Worm (Caenorhabditis elegans): ENCODE results near the gene F56B3.6.

Gene F56B3.6

ce11 chrIV:804802-805201 lies 16.9 kb downstream of the F56B3.6 start, which contains the start of gene Y55F3BL.4:
Y55F3BL.4 (plus strand) TSS chrIV:805102.
- TF ChIP-seq Y53G8AR.9 (GFP tag; conservative IDR thresholded peaks at IDR 0.05) (no peak), ceh-40 (GFP tag; IDR thresholded peaks at IDR 0.05) (no peak), rcor-1 (GFP tag; IDR thresholded peaks at IDR 0.05) (no peak), C06A6.2 (GFP tag; conservative IDR thresholded peaks at IDR 0.05) (no peak), ztf-3 (GFP tag; optimal IDR thresholded peaks at IDR 0.05) (no peak), cebp-2 (GFP tag; IDR thresholded peaks at IDR 0.05) (no peak)

ce11 chrIV:805693-806092 lies 17.8 kb downstream of the F56B3.6 start:
- no peak for TF ChIP-seq madf-6 (GFP tag; IDR thresholded peaks at IDR 0.05)
- TF ChIP-seq ztf-28 (GFP tag; IDR thresholded peaks at IDR 0.05), result no peak
- no peak for TF ChIP-seq F39B2.1 (GFP tag; IDR thresholded peaks at IDR 0.05)
- TF ChIP-seq ztf-25 (GFP tag; IDR thresholded peaks at IDR 0.05), result no peak
- TF ChIP-seq madf-3 (GFP tag; IDR thresholded peaks at IDR 0.05), result no peak
- TF ChIP-seq Y53G8AR.9 (GFP tag; conservative IDR thresholded peaks at IDR 0.05), result no peak
- TF ChIP-seq tbx-9 (tag; optimal IDR thresholded peaks at IDR 0.05; ENCODE audit: borderline replicate concordance), result no peak
- TF ChIP-seq F22D6.2 (tag; optimal IDR thresholded peaks at IDR 0.05), result no peak
- no peak for TF ChIP-seq ekl-4 (GFP tag; IDR thresholded peaks at IDR 0.05)
- no peak for TF ChIP-seq F57C9.4 (tag; optimal IDR thresholded peaks at IDR 0.05)
- TF ChIP-seq hlh-26 (GFP tag; conservative IDR thresholded peaks at IDR 0.05), result no peak
- no peak for TF ChIP-seq nfya-2 (GFP tag; IDR thresholded peaks at IDR 0.05)
- no peak for TF ChIP-seq snpc-3.4 (tag; optimal IDR thresholded peaks at IDR 0.05)
- TF ChIP-seq Y95B8A.8 (GFP tag; IDR thresholded peaks at IDR 0.05), result no peak

- TF ChIP-seq mes-4 (tag; optimal IDR thresholded peaks at IDR 0.05), result no peak
- TF ChIP-seq let-526 (GFP tag; IDR thresholded peaks at IDR 0.05), result no peak
- TF ChIP-seq atf-7 (tag; optimal IDR thresholded peaks at IDR 0.05), result no peak
- TF ChIP-seq cebp-1 (GFP tag; IDR thresholded peaks at IDR 0.05), result no peak
- TF ChIP-seq cebp-1 (tag; optimal IDR thresholded peaks at IDR 0.05), result peak; percentile 18
- no peak for TF ChIP-seq Y79H2A.3 (GFP tag; conservative IDR thresholded peaks at IDR 0.05)
- peak; percentile 23; the same call in 1 of the 2 replicates for TF ChIP-seq F33H1.4 (GFP tag; IDR thresholded peaks at IDR 0.05)
- no peak for TF ChIP-seq nhr-27 (tag; optimal IDR thresholded peaks at IDR 0.05)
- no peak for TF ChIP-seq bed-1 (GFP tag; IDR thresholded peaks at IDR 0.05)
- TF ChIP-seq snpc-3.4 (tag; optimal IDR thresholded peaks at IDR 0.05), result no peak
- no peak for TF ChIP-seq F22D6.2 (tag; optimal IDR thresholded peaks at IDR 0.05)
- TF ChIP-seq snpc-4 (GFP tag; optimal IDR thresholded peaks at IDR 0.05), result no peak
- TF ChIP-seq snpc-4 (tag; optimal IDR thresholded peaks at IDR 0.05), result no peak
- TF ChIP-seq lir-1 (GFP tag; conservative IDR thresholded peaks at IDR 0.05), result no peak
- TF ChIP-seq nhr-80 (tag; optimal IDR thresholded peaks at IDR 0.05), result no peak
- TF ChIP-seq dpff-1 (tag; optimal IDR thresholded peaks at IDR 0.05), result no peak
- TF ChIP-seq tbx-9 (tag; optimal IDR thresholded peaks at IDR 0.05; ENCODE audit: borderline replicate concordance), result no peak
- no peak for TF ChIP-seq F10E7.11 (tag; optimal IDR thresholded peaks at IDR 0.05)
- no peak for TF ChIP-seq attf-5 (GFP tag; optimal IDR thresholded peaks at IDR 0.05)
- no peak for TF ChIP-seq attf-6 (GFP tag; IDR thresholded peaks at IDR 0.05)
- no peak for TF ChIP-seq ceh-58 (GFP tag; IDR thresholded peaks at IDR 0.05)
- TF ChIP-seq ama-1 (optimal IDR thresholded peaks at IDR 0.05), result no peak
- no peak for TF ChIP-seq ama-1 (GFP tag; optimal IDR thresholded peaks at IDR 0.05)
- peak; percentile 5 for TF ChIP-seq tbp1 (GFP tag; optimal IDR thresholded peaks at IDR 0.05)
- no peak for TF ChIP-seq F37B4.10 (GFP tag; IDR thresholded peaks at IDR 0.05)
- no peak for TF ChIP-seq F57A8.1 (GFP tag; optimal IDR thresholded peaks at IDR 0.05)
- no peak for TF ChIP-seq ceh-91 (GFP tag; IDR thresholded peaks at IDR 0.05)
- TF ChIP-seq ceh-79 (tag; optimal IDR thresholded peaks at IDR 0.05), result no peak
- no peak for TF ChIP-seq C06A6.2 (GFP tag; conservative IDR thresholded peaks at IDR 0.05)
- TF ChIP-seq efl-1 (GFP tag; optimal IDR thresholded peaks at IDR 0.05), result peak; percentile 28
- no peak for TF ChIP-seq dpl-1 (GFP tag; optimal IDR thresholded peaks at IDR 0.05)
- TF ChIP-seq pha-4 (tag; optimal IDR thresholded peaks at IDR 0.05), result no peak
- TF ChIP-seq unc-130 (GFP tag; optimal IDR thresholded peaks at IDR 0.05), result no peak
Measured at ce11 chrIV:807027-807516, 19.2 kb downstream of the F56B3.6 start, which contains the start of gene Y55F3BL.6. Y55F3BL.6 (minus strand) TSS chrIV:807077.
